Fruit fly (Drosophila melanogaster) whole organism, prepupa: ENCODE results near the gene Ten-m.
A peak's percentile ranks its signal among the peaks of the same experiment; 100 is the strongest.

ENCODE experiments used
- CG11294 ChIP-seq: fragments of 200-800 bp; sonication (Bioruptor generic); IDR thresholded peaks from 2 replicates; pipeline ENCODE4 v1.3.6; 2022; ENCODE audit warnings: missing biosample characterization, missing genetic modification characterization
- CG6792 ChIP-seq: fragments of 200-800 bp; sonication (Bioruptor generic); optimal IDR thresholded peaks from 3 replicates; lab custom pipeline; 2016; ENCODE audit warnings: missing biosample characterization, missing genetic modification characterization
- CG6854 ChIP-seq: fragments of 200-800 bp; sonication (Bioruptor generic); optimal IDR thresholded peaks from 2 replicates; lab custom pipeline; 2017; ENCODE audit warnings: missing biosample characterization, mild to moderate bottlenecking, missing genetic modification characterization
- CG7368 ChIP-seq: fragments of 200-800 bp; sonication (Bioruptor generic); optimal IDR thresholded peaks from 3 replicates; lab custom pipeline; 2016; ENCODE audit warnings: missing biosample characterization, missing genetic modification characterization
- CG9139 ChIP-seq: fragments of 200-800 bp; sonication (Bioruptor generic); optimal IDR thresholded peaks from 3 replicates; lab custom pipeline; 2017; ENCODE audit warnings: missing biosample characterization, mild to moderate bottlenecking, missing genetic modification characterization
- Eip93F ChIP-seq: fragments of 200-800 bp; sonication (Bioruptor generic); optimal IDR thresholded peaks from 2 replicates; lab custom pipeline; 2016; ENCODE audit warnings: missing biosample characterization, mild to moderate bottlenecking, missing genetic modification characterization
- Ets96B ChIP-seq: fragments of 200-800 bp; optimal IDR thresholded peaks from 2 replicates; lab custom pipeline; 2019; ENCODE audit warnings: missing biosample characterization, mild to moderate bottlenecking, missing genetic modification characterization, moderate library complexity
- Hr39 ChIP-seq: fragments of 200-800 bp; sonication (Bioruptor generic); optimal IDR thresholded peaks from 2 replicates; lab custom pipeline; 2016; ENCODE audit warnings: missing biosample characterization, missing genetic modification characterization
- acj6 ChIP-seq: fragments of 200-800 bp; sonication (Bioruptor generic); optimal IDR thresholded peaks from 3 replicates; lab custom pipeline; 2016; ENCODE audit warnings: missing biosample characterization, missing genetic modification characterization
- topi ChIP-seq: fragments of 200-800 bp; sonication (Bioruptor generic); optimal IDR thresholded peaks from 3 replicates; lab custom pipeline; 2016; ENCODE audit warnings: missing biosample characterization, missing genetic modification characterization
- vri ChIP-seq: fragments of 200-800 bp; sonication (Bioruptor generic); optimal IDR thresholded peaks from 3 replicates; lab custom pipeline; 2016; ENCODE audit warnings: missing biosample characterization, mild to moderate bottlenecking, missing genetic modification characterization

DNA sequence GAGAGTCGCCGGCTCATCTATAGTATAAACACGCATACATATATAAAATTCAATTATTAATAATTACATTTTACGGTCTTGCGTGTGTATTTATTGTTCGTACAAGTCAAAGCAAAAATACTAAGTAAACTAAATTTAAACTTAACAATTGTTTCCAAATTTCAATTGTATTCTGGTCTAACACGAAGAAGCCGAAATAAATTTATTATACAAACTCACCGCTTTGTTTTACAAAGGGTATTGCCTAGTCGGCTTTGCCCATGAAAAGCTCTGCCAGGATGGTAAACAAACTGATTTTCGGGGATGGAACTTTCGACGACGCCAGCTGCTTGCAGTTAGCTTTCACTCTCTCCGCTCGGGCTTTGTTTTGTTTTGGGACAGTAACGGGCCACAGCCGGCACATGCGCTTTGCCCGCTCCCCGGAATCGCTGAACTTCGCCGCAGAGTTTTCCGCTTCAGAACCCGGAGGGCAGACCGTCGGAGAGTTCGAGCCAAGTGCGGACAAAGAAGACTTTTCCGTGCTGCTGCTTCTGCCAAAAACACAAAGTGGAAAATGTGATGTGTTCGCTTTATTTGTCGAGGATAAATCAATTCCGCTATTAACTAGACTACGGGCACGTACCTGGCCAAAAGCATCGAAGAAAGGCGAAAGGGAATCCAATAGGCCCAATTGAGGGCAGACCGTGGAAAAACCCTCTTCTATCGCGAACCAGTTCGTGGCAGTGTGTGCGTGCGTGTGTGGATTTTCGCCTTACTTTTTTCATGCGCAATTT is 133.9 kb downstream of the Ten-m start, which contains the start of gene Srpk79D:
- no peak for TF ChIP-seq CG6792 (GFP tag; lab: Kevin White, UChicago)
- no peak for TF ChIP-seq Eip93F (GFP tag; lab: Kevin White, UChicago)
- TF ChIP-seq Ets96B (tag; lab: Kevin White, UChicago), result no peak
- peak; percentile 19 for TF ChIP-seq Hr39 (GFP tag; lab: Kevin White, UChicago)
- TF ChIP-seq CG6854 (GFP tag; lab: Kevin White, UChicago), result no peak
- TF ChIP-seq CG11294 (GFP tag; lab: Robert Waterston, UW), result no peak
- no peak for TF ChIP-seq acj6 (GFP tag; lab: Kevin White, UChicago)
- TF ChIP-seq topi (GFP tag; lab: Kevin White, UChicago), result no peak
- TF ChIP-seq CG9139 (GFP tag; lab: Kevin White, UChicago), result no peak
- no peak for TF ChIP-seq vri (GFP tag; lab: Kevin White, UChicago)
- TF ChIP-seq CG7368 (GFP tag; lab: Kevin White, UChicago), result no peak
